Worm (Caenorhabditis elegans): Measurements from ENCODE around the gene Y102A5C.4.

Y102A5C.4 gene

DNA sequence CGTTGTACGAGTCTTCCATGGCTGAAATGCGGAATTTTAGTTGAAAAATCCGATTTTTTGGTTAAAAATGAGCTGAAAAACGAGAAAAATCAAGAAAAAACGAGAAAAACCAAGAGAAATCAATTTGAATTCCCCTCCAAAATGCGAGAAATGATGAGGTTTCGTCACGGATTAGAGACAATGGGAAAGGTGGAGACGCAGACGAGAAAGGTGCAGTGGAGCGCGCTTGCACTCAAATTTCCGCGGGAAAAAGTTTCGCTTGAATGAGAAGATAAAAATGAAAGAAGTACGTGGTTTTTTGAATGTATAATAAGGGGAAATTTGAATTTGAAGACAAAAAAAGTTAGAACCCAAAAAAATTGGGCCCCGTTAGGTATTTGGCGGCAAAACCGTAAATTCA lies 43.6 kb downstream of the Y102A5C.4 start, which contains the start of gene efl-1 (continued):
- TF ChIP-seq zag-1 (tag; optimal IDR thresholded peaks at IDR 0.05) (peak; percentile 8), isw-1 (GFP tag; IDR thresholded peaks at IDR 0.05) (peak; percentile 90), grh-1 (GFP tag; IDR thresholded peaks at IDR 0.05) (peak; percentile 83), nhr-90 (tag; optimal IDR thresholded peaks at IDR 0.05; ENCODE audit: poor library complexity) (peak; percentile 95), lsy-2 (tag; optimal IDR thresholded peaks at IDR 0.05) (peak; percentile 93 to 95), fkh-4 (tag; optimal IDR thresholded peaks at IDR 0.05; ENCODE audit: borderline replicate concordance) (peak; percentile 68), ceh-82 (tag; optimal IDR thresholded peaks at IDR 0.05) (peak; percentile 80 to 96 (median 94)), nhr-11 (tag; optimal IDR thresholded peaks at IDR 0.05) (peak; percentile 77), hlh-17 (GFP tag; optimal IDR thresholded peaks at IDR 0.05; ENCODE audit: borderline replicate concordance) (no peak), ceh-90 (tag; optimal IDR thresholded peaks at IDR 0.05) (peak; percentile 58), irx-1 (tag; optimal IDR thresholded peaks at IDR 0.05) (peak; percentile 91), nhr-85 (tag) (peak; percentile 95), unc-86 (tag; optimal IDR thresholded peaks at IDR 0.05) (peak; percentile 92), lin-39 (tag; optimal IDR thresholded peaks at IDR 0.05) (peak; percentile 82), nhr-12 (tag; optimal IDR thresholded peaks at IDR 0.05) (no peak), elt-3 (tag; optimal IDR thresholded peaks at IDR 0.05) (peak in 2 of 6 experiments; percentile 76 to 93), nhr-19 (GFP tag; conservative IDR thresholded peaks at IDR 0.05) (peak; percentile 94), snpc-4 (tag; optimal IDR thresholded peaks at IDR 0.05) (peak; percentile 95), rnt-1 (tag; optimal IDR thresholded peaks at IDR 0.05) (peak; percentile 97), nhr-71 (tag; optimal IDR thresholded peaks at IDR 0.05) (peak; percentile 97), unc-98 (GFP tag; IDR thresholded peaks at IDR 0.05) (peak; percentile 77), dpl-1 (GFP tag; optimal IDR thresholded peaks at IDR 0.05) (peak; percentile 100), sup-37 (GFP tag; optimal IDR thresholded peaks at IDR 0.05) (peak; percentile 81), ama-1 (optimal IDR thresholded peaks at IDR 0.05) (no peak), ets-5 (GFP tag; IDR thresholded peaks at IDR 0.05) (no peak), pax-3 (tag; optimal IDR thresholded peaks at IDR 0.05) (peak; percentile 87), C16A3.4 (tag; optimal IDR thresholded peaks at IDR 0.05) (peak; percentile 85), zip-4 (GFP tag; optimal IDR thresholded peaks at IDR 0.05) (peak; percentile 88), lin-15B (tag; optimal IDR thresholded peaks at IDR 0.05) (peak; percentile 89), jun-1 (tag; optimal IDR thresholded peaks at IDR 0.05) (peak; percentile 84), fkh-10 (GFP tag; optimal IDR thresholded peaks at IDR 0.05) (peak; percentile 86), hpl-2 (GFP tag; optimal IDR thresholded peaks at IDR 0.05) (no peak), lin-14 (GFP tag; optimal IDR thresholded peaks at IDR 0.05) (peak; percentile 95), mef-2 (tag; optimal IDR thresholded peaks at IDR 0.05) (peak; percentile 64), skn-1 (tag; optimal IDR thresholded peaks at IDR 0.05) (peak; percentile 94), egl-27 (tag; optimal IDR thresholded peaks at IDR 0.05) (no peak), lin-13 (GFP tag; optimal IDR thresholded peaks at IDR 0.05) (peak; percentile 91), fos-1 (tag; optimal IDR thresholded peaks at IDR 0.05) (peak; percentile 93), lir-3 (tag; optimal IDR thresholded peaks at IDR 0.05; ENCODE audit: poor library complexity) (no peak), elt-2 (tag; optimal IDR thresholded peaks at IDR 0.05) (peak; percentile 78), unc-62 (GFP tag; optimal IDR thresholded peaks at IDR 0.05) (peak; percentile 49), nhr-77 (tag; optimal IDR thresholded peaks at IDR 0.05) (peak; percentile 92), alr-1 (tag; optimal IDR thresholded peaks at IDR 0.05; ENCODE audit: borderline replicate concordance) (no peak), vab-15 (tag; optimal IDR thresholded peaks at IDR 0.05) (peak; percentile 51), snu-23 (GFP tag; optimal IDR thresholded peaks at IDR 0.05) (peak; percentile 97), F16B12.6 (tag; optimal IDR thresholded peaks at IDR 0.05) (peak; percentile 59), ces-1 (GFP tag; optimal IDR thresholded peaks at IDR 0.05) (no peak), pqm-1 (tag; optimal IDR thresholded peaks at IDR 0.05) (no peak), tlp-1 (tag; optimal IDR thresholded peaks at IDR 0.05) (no peak), mab-9 (GFP tag; IDR thresholded peaks at IDR 0.05) (peak; percentile 84)
